Worm (Caenorhabditis elegans) whole organism, young adult: ENCODE measurements around the gene Y69A2AR.32.

Experiments
- B0261.1 ChIP-seq: sonication (generic microtip); optimal IDR thresholded peaks from 2 replicates; lab custom pipeline; 2016; ENCODE audit warnings: mild to moderate bottlenecking, missing genetic modification characterization, moderate library complexity, missing compliant biosample characterization
- B0336.3 ChIP-seq: fragments of 200-800 bp; sonication (Bioruptor generic); IDR thresholded peaks from 2 replicates; pipeline ENCODE4 v1.3.6; 2022; ENCODE audit warnings: missing genetic modification characterization, missing compliant biosample characterization
- D2030.7 ChIP-seq: fragments of 200-800 bp; sonication (Bioruptor generic); IDR thresholded peaks from 2 replicates; pipeline ENCODE4 v1.3.6; 2022; ENCODE audit warnings: missing genetic modification reagents, missing genetic modification characterization, missing compliant biosample characterization
- F10E7.11 ChIP-seq: sonication (generic microtip); optimal IDR thresholded peaks from 2 replicates; lab custom pipeline; 2017; ENCODE audit warnings: mild to moderate bottlenecking, missing genetic modification characterization, moderate library complexity, missing compliant biosample characterization
- F22D6.2 ChIP-seq: sonication (generic microtip); optimal IDR thresholded peaks from 2 replicates; lab custom pipeline; 2016; ENCODE audit warnings: mild to moderate bottlenecking, missing genetic modification characterization, missing compliant biosample characterization
- F23B12.7 ChIP-seq: sonication (generic microtip); optimal IDR thresholded peaks from 2 replicates; lab custom pipeline; 2017; ENCODE audit warnings: missing genetic modification characterization, mild to moderate bottlenecking, missing compliant biosample characterization, antibody characterized with exemption, moderate library complexity; ENCODE audit not compliant: insufficient read depth
- F57A8.1 ChIP-seq: fragments of 200-800 bp; sonication (Bioruptor generic); optimal IDR thresholded peaks from 2 replicates; lab custom pipeline; 2018; ENCODE audit warnings: mild to moderate bottlenecking, missing genetic modification characterization, moderate library complexity, missing compliant biosample characterization
- F57C9.4 ChIP-seq: sonication (generic microtip); optimal IDR thresholded peaks from 2 replicates; lab custom pipeline; 2017; ENCODE audit warnings: mild to moderate bottlenecking, missing genetic modification characterization, missing compliant biosample characterization
- K12H6.12 ChIP-seq: fragments of 200-800 bp; sonication (Bioruptor generic); optimal IDR thresholded peaks from 2 replicates; lab custom pipeline; 2018; ENCODE audit warnings: mild to moderate bottlenecking, missing genetic modification characterization, missing compliant biosample characterization
- Y53F4B.3 ChIP-seq: fragments of 200-800 bp; sonication (Bioruptor generic); IDR thresholded peaks from 2 replicates; pipeline ENCODE4 v1.3.6; 2022; ENCODE audit warnings: missing genetic modification reagents, missing genetic modification characterization, missing compliant biosample characterization
- Y53G8AR.9 ChIP-seq: fragments of 200-800 bp; sonication (Bioruptor generic); conservative IDR thresholded peaks from 2 replicates; pipeline ENCODE4 v1.3.6; 2022; ENCODE audit warnings: missing genetic modification reagents, missing genetic modification characterization, missing compliant biosample characterization
- Y67H2A.10 ChIP-seq: fragments of 200-800 bp; sonication (Bioruptor generic); conservative IDR thresholded peaks from 2 replicates; pipeline ENCODE4 v1.3.6; 2022; ENCODE audit warnings: missing genetic modification reagents, missing genetic modification characterization, missing compliant biosample characterization
- Y79H2A.3 ChIP-seq: fragments of 200-800 bp; sonication (Bioruptor generic); conservative IDR thresholded peaks from 2 replicates; pipeline ENCODE4 v1.3.6; 2022; ENCODE audit warnings: missing genetic modification reagents, missing genetic modification characterization, missing compliant biosample characterization
- Y95B8A.8 ChIP-seq: fragments of 200-800 bp; sonication (Bioruptor generic); IDR thresholded peaks from 2 replicates; pipeline ENCODE4 v1.3.6; 2022; ENCODE audit warnings: missing genetic modification reagents, missing genetic modification characterization, missing compliant biosample characterization
- aptf-3 ChIP-seq: fragments of 200-800 bp; sonication (Bioruptor generic); IDR thresholded peaks from 2 replicates; pipeline ENCODE4 v1.3.6; 2022; ENCODE audit warnings: missing genetic modification characterization, missing compliant biosample characterization
- atf-7 ChIP-seq: sonication (generic microtip); optimal IDR thresholded peaks from 2 replicates; lab custom pipeline; 2017; ENCODE audit warnings: mild to moderate bottlenecking, missing genetic modification characterization, missing compliant biosample characterization
- attf-3 ChIP-seq: fragments of 200-800 bp; sonication (Bioruptor generic); conservative IDR thresholded peaks from 2 replicates; pipeline ENCODE4 v1.3.6; 2022; ENCODE audit warnings: missing genetic modification reagents, missing genetic modification characterization, missing compliant biosample characterization
- ceh-79 ChIP-seq: sonication (generic microtip); optimal IDR thresholded peaks from 2 replicates; lab custom pipeline; 2017; ENCODE audit warnings: mild to moderate bottlenecking, missing genetic modification characterization, missing compliant biosample characterization
- die-1 ChIP-seq: sonication (generic microtip); optimal IDR thresholded peaks from 2 replicates; lab custom pipeline; 2016; ENCODE audit warnings: missing genotype, mild to moderate bottlenecking, missing genetic modification characterization, missing compliant biosample characterization
- dox-1 ChIP-seq: fragments of 200-800 bp; sonication (Bioruptor generic); IDR thresholded peaks from 2 replicates; pipeline ENCODE4 v1.3.6; 2022; ENCODE audit warnings: missing genetic modification reagents, missing genetic modification characterization, missing compliant biosample characterization
- dpff-1 ChIP-seq: sonication (generic microtip); optimal IDR thresholded peaks from 2 replicates; lab custom pipeline; 2017; ENCODE audit warnings: mild to moderate bottlenecking, missing genetic modification characterization, missing compliant biosample characterization
- ets-4 ChIP-seq: fragments of 200-800 bp; sonication (Bioruptor generic); optimal IDR thresholded peaks from 2 replicates; lab custom pipeline; 2018; ENCODE audit warnings: mild to moderate bottlenecking, missing genetic modification characterization, missing compliant biosample characterization
- fkh-3 ChIP-seq: sonication (generic microtip); optimal IDR thresholded peaks from 2 replicates; lab custom pipeline; 2016; ENCODE audit warnings: mild to moderate bottlenecking, missing genetic modification characterization, missing compliant biosample characterization
- him-1 ChIP-seq: sonication (generic microtip); optimal IDR thresholded peaks from 2 replicates; lab custom pipeline; 2016; ENCODE audit warnings: missing genotype, missing genetic modification reagents, missing genetic modification characterization, missing compliant biosample characterization
- hrde-1 ChIP-seq: sonication (generic microtip); optimal IDR thresholded peaks from 2 replicates; lab custom pipeline; 2016; ENCODE audit warnings: missing genetic modification characterization, mild to moderate bottlenecking, missing compliant biosample characterization, moderate library complexity, missing genotype, missing genetic modification reagents, borderline replicate concordance
- let-607 ChIP-seq, 2 experiments: fragments of 200-800 bp in 1 of 2; sonication (Bioruptor generic) in 1 of 2; sonication (generic microtip) in 1 of 2; optimal IDR thresholded peaks; 2 replicates each; lab custom pipeline; 2016 to 2018; ENCODE audit warnings: mild to moderate bottlenecking in 2 of 2, missing compliant biosample characterization in 2 of 2, missing genetic modification characterization in 2 of 2, moderate library complexity in 2 of 2, missing genotype in 1 of 2
- lsl-1 ChIP-seq: fragments of 200-800 bp; sonication (Bioruptor generic); optimal IDR thresholded peaks from 2 replicates; lab custom pipeline; 2018; ENCODE audit warnings: mild to moderate bottlenecking, missing genetic modification characterization, moderate library complexity, missing compliant biosample characterization
- lsy-27 ChIP-seq: sonication (generic microtip); optimal IDR thresholded peaks from 2 replicates; lab custom pipeline; 2017; ENCODE audit warnings: missing genetic modification characterization, mild to moderate bottlenecking, missing compliant biosample characterization, antibody characterized with exemption, missing genotype, borderline replicate concordance; ENCODE audit not compliant: insufficient read depth
- madf-3 ChIP-seq: fragments of 200-800 bp; sonication (Bioruptor generic); IDR thresholded peaks from 2 replicates; pipeline ENCODE4 v1.3.6; 2022; ENCODE audit warnings: missing genetic modification reagents, missing genetic modification characterization, missing compliant biosample characterization
- nfya-1 ChIP-seq: sonication (generic microtip); optimal IDR thresholded peaks from 2 replicates; lab custom pipeline; 2017; ENCODE audit warnings: antibody characterized with exemption, missing compliant biosample characterization, missing genetic modification characterization, borderline replicate concordance; ENCODE audit not compliant: insufficient read depth
- nhr-120 ChIP-seq: fragments of 200-800 bp; sonication (Bioruptor generic); IDR thresholded peaks from 2 replicates; pipeline ENCODE4 v1.3.6; 2022; ENCODE audit warnings: missing genetic modification characterization, missing compliant biosample characterization
- nhr-90 ChIP-seq: sonication (generic microtip); optimal IDR thresholded peaks from 2 replicates; lab custom pipeline; 2016; ENCODE audit warnings: missing genotype, mild to moderate bottlenecking, missing genetic modification characterization, missing compliant biosample characterization
- pbrm-1 ChIP-seq: fragments of 200-800 bp; sonication (Bioruptor generic); IDR thresholded peaks from 2 replicates; pipeline ENCODE4 v1.3.6; 2022; ENCODE audit warnings: missing genetic modification reagents, missing genetic modification characterization, missing compliant biosample characterization
- pha-4 ChIP-seq: fragments of 150-350 bp; sonication (generic microtip); optimal IDR thresholded peaks from 2 replicates; lab custom pipeline; 2014; ENCODE audit warnings: missing biosample characterization, missing genetic modification reagents, missing genetic modification characterization
- rcor-1 ChIP-seq: fragments of 200-800 bp; sonication (Bioruptor generic); IDR thresholded peaks from 2 replicates; pipeline ENCODE4 v1.3.6; 2022; ENCODE audit warnings: missing genetic modification reagents, missing genetic modification characterization, missing compliant biosample characterization
- rec-8 ChIP-seq, 2 experiments: sonication (generic microtip); optimal IDR thresholded peaks; 2 replicates each; lab custom pipeline; 2016; ENCODE audit warnings: mild to moderate bottlenecking in 2 of 2, missing genetic modification characterization in 2 of 2, missing genetic modification reagents in 2 of 2, missing genotype in 2 of 2, missing biosample characterization in 1 of 2, missing compliant biosample characterization in 1 of 2, moderate library complexity in 1 of 2
- repo-1 ChIP-seq: sonication (generic microtip); optimal IDR thresholded peaks from 2 replicates; lab custom pipeline; 2017; ENCODE audit warnings: mild to moderate bottlenecking, missing genetic modification characterization, missing compliant biosample characterization
- snpc-1.3 ChIP-seq: sonication (generic microtip); optimal IDR thresholded peaks from 2 replicates; lab custom pipeline; 2017; ENCODE audit warnings: missing genetic modification characterization, mild to moderate bottlenecking, missing compliant biosample characterization, antibody characterized with exemption, moderate library complexity, missing genotype, missing genetic modification reagents; ENCODE audit not compliant: insufficient read depth
- snpc-3.4 ChIP-seq: sonication (generic microtip); optimal IDR thresholded peaks from 2 replicates; lab custom pipeline; 2017; ENCODE audit warnings: missing genetic modification characterization, mild to moderate bottlenecking, missing compliant biosample characterization, antibody characterized with exemption, moderate library complexity, missing genotype, missing genetic modification reagents
- tbx-9 ChIP-seq: sonication (generic microtip); optimal IDR thresholded peaks from 2 replicates; lab custom pipeline; 2016; ENCODE audit warnings: borderline replicate concordance, missing genetic modification characterization, inconsistent platforms, missing compliant biosample characterization
- tlf-1 ChIP-seq: fragments of 200-800 bp; sonication (Bioruptor generic); optimal IDR thresholded peaks from 2 replicates; lab custom pipeline; 2018; ENCODE audit warnings: mild to moderate bottlenecking, missing genetic modification characterization, missing compliant biosample characterization
- unc-62 ChIP-seq: fragments of 150-350 bp; optimal IDR thresholded peaks from 2 replicates; lab custom pipeline; 2014; ENCODE audit warnings: missing biosample characterization, missing genetic modification reagents, missing genetic modification characterization
- zim-3 ChIP-seq: sonication (generic microtip); optimal IDR thresholded peaks from 2 replicates; lab custom pipeline; 2017; ENCODE audit warnings: mild to moderate bottlenecking, missing genetic modification characterization, moderate library complexity, missing compliant biosample characterization
- ztf-18 ChIP-seq: sonication (generic microtip); optimal IDR thresholded peaks from 2 replicates; lab custom pipeline; 2016; ENCODE audit warnings: missing genotype, mild to moderate bottlenecking, missing genetic modification characterization, missing compliant biosample characterization
- ztf-26 ChIP-seq: sonication (generic microtip); optimal IDR thresholded peaks from 2 replicates; lab custom pipeline; 2017; ENCODE audit warnings: missing genetic modification characterization, missing compliant biosample characterization
- ztf-28 ChIP-seq: fragments of 200-800 bp; sonication (Bioruptor generic); IDR thresholded peaks from 2 replicates; pipeline ENCODE4 v1.3.6; 2022; ENCODE audit warnings: missing genetic modification reagents, missing genetic modification characterization, missing compliant biosample characterization

The Y69A2AR.32 gene

ce11 chrIV:2650031-2650430 is 39.8 kb downstream of the Y69A2AR.32 start:
- no peak for TF ChIP-seq snpc-3.4 (tag; lab: Kevin White, UChicago)
- TF ChIP-seq F22D6.2 (tag; lab: Kevin White, UChicago), result no peak
- TF ChIP-seq pha-4 (tag; lab: Kevin White, UChicago), result no peak
- TF ChIP-seq lsl-1 (GFP tag; lab: Kevin White, UChicago), result no peak
- TF ChIP-seq B0336.3 (GFP tag; lab: Robert Waterston, UW), result no peak
- no peak for TF ChIP-seq die-1 (tag; lab: Kevin White, UChicago)
- no peak for TF ChIP-seq Y53F4B.3 (GFP tag; lab: Robert Waterston, UW)
- TF ChIP-seq him-1 (tag; lab: Kevin White, UChicago), result peak; percentile 17
- TF ChIP-seq F57C9.4 (tag; lab: Kevin White, UChicago), result no peak

ce11 chrIV:2654965-2655364 is 44.7 kb downstream of the Y69A2AR.32 start:
- TF ChIP-seq F57A8.1, result no peak
- TF ChIP-seq Y79H2A.3 (GFP tag; lab: Robert Waterston, UW), result no peak
- TF ChIP-seq pbrm-1 (GFP tag; lab: Robert Waterston, UW), result peak; percentile 91
- TF ChIP-seq ztf-26 (tag; lab: Kevin White, UChicago), result no peak
- TF ChIP-seq ztf-28, result no peak
- peak; percentile 96 for TF ChIP-seq D2030.7 (GFP tag; lab: Robert Waterston, UW)
- peak in 1 of 2 experiments; percentile 16 for TF ChIP-seq rec-8 (tag; optimal IDR thresholded peaks at IDR 0.05; lab: Kevin White, UChicago)
- no peak for TF ChIP-seq unc-62 (GFP tag; lab: Kevin White, UChicago)
- TF ChIP-seq K12H6.12 (tag; lab: Kevin White, UChicago), result no peak
- peak; percentile 1 for TF ChIP-seq tlf-1 (GFP tag; lab: Kevin White, UChicago)
- peak; percentile 84 for TF ChIP-seq ztf-18 (tag; lab: Kevin White, UChicago)
- TF ChIP-seq repo-1, result no peak
- no peak for TF ChIP-seq tbx-9 (tag; lab: Kevin White, UChicago)
- no peak for TF ChIP-seq Y67H2A.10 (GFP tag; lab: Robert Waterston, UW)
- no peak for TF ChIP-seq atf-7 (tag; lab: Kevin White, UChicago)
- no peak for TF ChIP-seq lsy-27 (tag; lab: Kevin White, UChicago)
- TF ChIP-seq snpc-1.3 (tag; lab: Kevin White, UChicago), result peak; percentile 60
- no peak for TF ChIP-seq dpff-1 (tag; lab: Kevin White, UChicago)
- TF ChIP-seq let-607 (tag; optimal IDR thresholded peaks at IDR 0.05; lab: Kevin White, UChicago), result no peak
- peak; percentile 72 for TF ChIP-seq attf-3 (GFP tag; lab: Robert Waterston, UW)
- no peak for TF ChIP-seq nfya-1 (tag; lab: Kevin White, UChicago)
- TF ChIP-seq hrde-1, result no peak
- no peak for TF ChIP-seq nhr-120 (GFP tag; lab: Robert Waterston, UW)
- TF ChIP-seq zim-3, result peak; percentile 38
- TF ChIP-seq nhr-90 (tag; lab: Kevin White, UChicago), result no peak
- TF ChIP-seq B0261.1 (tag; lab: Kevin White, UChicago), result peak; percentile 46
- TF ChIP-seq dox-1 (GFP tag; lab: Robert Waterston, UW), result peak; percentile 87
- 0 out of 2 replicates have a peak, but pooled peaks have one; percentile 11 for TF ChIP-seq Y95B8A.8
- TF ChIP-seq Y53G8AR.9, result peak; percentile 56; the same call in 1 of the 2 replicates
- TF ChIP-seq ets-4 (GFP tag; lab: Kevin White, UChicago), result no peak
- TF ChIP-seq ceh-79 (tag; lab: Kevin White, UChicago), result no peak
- no peak for TF ChIP-seq madf-3 (GFP tag; lab: Robert Waterston, UW)
- no peak for TF ChIP-seq F23B12.7 (tag; lab: Kevin White, UChicago)
- no peak for TF ChIP-seq fkh-3
- no peak for TF ChIP-seq F10E7.11
- peak; percentile 88 for TF ChIP-seq rcor-1 (GFP tag; lab: Robert Waterston, UW)
- TF ChIP-seq aptf-3 (GFP tag; lab: Robert Waterston, UW), result no peak
